Worm (Caenorhabditis elegans): ENCODE measurements around the gene fbxc-24.

Gene fbxc-24

DNA sequence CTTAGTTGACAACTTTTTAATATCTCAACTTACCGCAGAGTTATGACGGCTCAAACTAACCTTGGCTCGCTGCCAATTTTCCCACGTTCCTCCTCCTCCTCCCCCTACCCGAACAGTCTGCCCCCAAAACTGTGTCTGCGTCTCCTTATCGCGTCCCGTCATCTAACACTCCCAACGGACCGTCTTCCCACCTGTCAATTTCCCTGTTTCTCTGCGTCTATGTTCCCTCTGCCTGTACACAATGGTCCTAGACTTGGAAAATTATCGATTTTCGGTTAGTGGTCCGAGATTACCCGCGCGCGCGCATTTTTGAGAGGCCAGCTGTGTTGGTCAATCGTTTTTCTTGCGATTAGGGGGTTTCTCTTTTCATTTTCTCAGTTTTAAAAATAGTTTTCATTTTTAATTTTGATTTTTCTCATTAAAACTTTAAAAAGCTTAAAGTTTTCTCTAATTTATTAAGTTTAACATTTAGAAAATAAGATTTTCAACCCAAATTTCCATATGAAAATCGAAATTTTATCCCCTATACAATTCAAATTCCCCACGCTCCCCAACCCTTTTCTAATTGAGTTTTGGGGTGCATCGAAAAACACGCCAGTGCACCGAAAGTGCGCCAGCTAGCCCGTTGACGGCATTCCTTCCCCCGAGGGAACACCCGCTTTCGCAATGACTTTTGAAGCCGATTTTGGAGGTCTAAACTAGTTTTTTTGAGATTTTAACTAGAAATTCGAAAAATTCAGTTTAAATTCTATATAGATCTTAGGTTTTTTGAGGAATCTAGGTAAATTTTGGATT, 36.3 kb downstream of the fbxc-24 start, which contains the start of gene alg-2 (continued):
- TF ChIP-seq madf-3 (GFP tag; IDR thresholded peaks at IDR 0.05), result no peak
- TF ChIP-seq T26A5.8 (tag; optimal IDR thresholded peaks at IDR 0.05), result no peak
- TF ChIP-seq D2030.7 (GFP tag; IDR thresholded peaks at IDR 0.05), result peak; percentile 61
- no peak for TF ChIP-seq madf-10 (tag; optimal IDR thresholded peaks at IDR 0.05)
- TF ChIP-seq efl-1 (GFP tag; optimal IDR thresholded peaks at IDR 0.05), result peak; percentile 77
- TF ChIP-seq snpc-4 (GFP tag; optimal IDR thresholded peaks at IDR 0.05), result no peak
- no peak for TF ChIP-seq snpc-4 (tag; optimal IDR thresholded peaks at IDR 0.05)
- peak; percentile 86 for TF ChIP-seq aptf-2 (GFP tag; conservative IDR thresholded peaks at IDR 0.05)
- no peak for TF ChIP-seq Y95B8A.8 (GFP tag; IDR thresholded peaks at IDR 0.05)
- TF ChIP-seq chd-7 (tag; optimal IDR thresholded peaks at IDR 0.05), result no peak
- TF ChIP-seq ztf-6 (GFP tag; IDR thresholded peaks at IDR 0.05), result no peak
- TF ChIP-seq lsl-1 (GFP tag; optimal IDR thresholded peaks at IDR 0.05), result peak; percentile 11
- peak; percentile 22 for TF ChIP-seq die-1 (tag; optimal IDR thresholded peaks at IDR 0.05)
- peak in 1 of 3 experiments; percentile 29 for TF ChIP-seq lin-35 (GFP tag; optimal IDR thresholded peaks at IDR 0.05)
- peak; percentile 45 for TF ChIP-seq attf-5 (GFP tag; optimal IDR thresholded peaks at IDR 0.05)
- TF ChIP-seq ccch-3 (GFP tag; optimal IDR thresholded peaks at IDR 0.05), result no peak
- TF ChIP-seq dox-1 (GFP tag; IDR thresholded peaks at IDR 0.05), result peak; percentile 36; the same call in 1 of the 2 replicates
- no peak for TF ChIP-seq mxl-1 (tag; optimal IDR thresholded peaks at IDR 0.05)
- TF ChIP-seq ztf-3 (GFP tag; optimal IDR thresholded peaks at IDR 0.05), result no peak
- TF ChIP-seq pha-4 (tag; optimal IDR thresholded peaks at IDR 0.05), result no peak
- TF ChIP-seq lag-1 (GFP tag; IDR thresholded peaks at IDR 0.05), result no peak
- no peak for TF ChIP-seq attf-3 (GFP tag; conservative IDR thresholded peaks at IDR 0.05)
- TF ChIP-seq B0261.1 (tag; optimal IDR thresholded peaks at IDR 0.05), result no peak
- TF ChIP-seq lir-1 (GFP tag; conservative IDR thresholded peaks at IDR 0.05), result no peak
- peak; percentile 67 for TF ChIP-seq xnd-1 (tag; optimal IDR thresholded peaks at IDR 0.05)
- no peak; the same call in 1 of the 2 replicates for TF ChIP-seq zfh-2 (GFP tag; conservative IDR thresholded peaks at IDR 0.05)
- TF ChIP-seq somi-1 (GFP tag; optimal IDR thresholded peaks at IDR 0.05), result no peak
- no peak for TF ChIP-seq attf-6 (GFP tag; IDR thresholded peaks at IDR 0.05)

DNA sequence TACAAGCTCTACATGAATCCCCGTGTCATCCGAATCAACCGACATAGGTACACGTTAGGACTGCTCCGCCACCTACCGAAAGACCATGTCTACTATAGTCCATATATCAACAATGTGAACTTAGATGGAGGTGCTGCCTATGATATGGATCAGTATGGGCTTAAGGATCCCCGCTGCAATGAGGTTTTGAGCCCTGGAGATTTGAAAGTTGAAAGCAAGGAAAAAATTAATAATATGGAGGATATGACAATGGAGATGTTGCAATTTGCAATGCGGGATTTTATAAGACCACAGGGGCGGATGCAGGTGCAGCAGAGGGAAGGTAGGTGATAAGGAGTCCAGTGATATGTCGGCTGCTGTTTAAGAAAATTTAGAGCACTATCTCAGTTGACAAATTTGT, 40.1 kb downstream of the fbxc-24 start:
- TF ChIP-seq F55B11.4 (tag; optimal IDR thresholded peaks at IDR 0.05; ENCODE audit: borderline replicate concordance, insufficient read depth) (no peak), egl-18 (GFP tag; IDR thresholded peaks at IDR 0.05) (no peak), unc-62 (GFP tag; optimal IDR thresholded peaks at IDR 0.05) (no peak), nfyb-1 (GFP tag; IDR thresholded peaks at IDR 0.05) (no peak), F52B5.7 (tag; optimal IDR thresholded peaks at IDR 0.05) (no peak), C06A6.2 (GFP tag; conservative IDR thresholded peaks at IDR 0.05) (no peak), tbx-9 (tag; optimal IDR thresholded peaks at IDR 0.05; ENCODE audit: borderline replicate concordance) (no peak), somi-1 (GFP tag; optimal IDR thresholded peaks at IDR 0.05) (no peak), nhr-27 (tag; optimal IDR thresholded peaks at IDR 0.05) (no peak), F10E7.11 (tag; optimal IDR thresholded peaks at IDR 0.05) (no peak), mes-4 (tag; optimal IDR thresholded peaks at IDR 0.05) (no peak), madf-8 (GFP tag; conservative IDR thresholded peaks at IDR 0.05) (no peak), F23B12.7 (tag; optimal IDR thresholded peaks at IDR 0.05; ENCODE audit: insufficient read depth) (no peak), C17E4.6 (GFP tag; IDR thresholded peaks at IDR 0.05) (no peak), die-1 (tag; optimal IDR thresholded peaks at IDR 0.05) (no peak), D2030.7 (GFP tag; IDR thresholded peaks at IDR 0.05) (no peak), lin-35 (GFP tag; optimal IDR thresholded peaks at IDR 0.05) (no peak), snpc-4 (GFP tag; optimal IDR thresholded peaks at IDR 0.05) (no peak), snpc-4 (tag; optimal IDR thresholded peaks at IDR 0.05) (no peak), ztf-3 (GFP tag; optimal IDR thresholded peaks at IDR 0.05) (no peak)
